Worm (Caenorhabditis elegans) whole organism, late embryonic: Measurements from ENCODE around the gene R09E10.5.

Experiments
- ama-1 ChIP-seq: fragments of 150-350 bp; optimal IDR thresholded peaks from 2 replicates; lab custom pipeline; 2014
- ceh-22 ChIP-seq: sonication (generic microtip); optimal IDR thresholded peaks from 2 replicates; lab custom pipeline; 2017; ENCODE audit warnings: missing biosample characterization, missing genetic modification characterization
- ceh-31 ChIP-seq: sonication (generic microtip); optimal IDR thresholded peaks from 2 replicates; lab custom pipeline; 2016; ENCODE audit warnings: missing genetic modification characterization, missing compliant biosample characterization
- elt-2 ChIP-seq: sonication (generic microtip); optimal IDR thresholded peaks from 2 replicates; lab custom pipeline; 2016; ENCODE audit warnings: missing genetic modification reagents, missing genetic modification characterization, missing compliant biosample characterization
- fkh-10 ChIP-seq: fragments of 150-350 bp; optimal IDR thresholded peaks from 2 replicates; lab custom pipeline; 2014; ENCODE audit warnings: missing biosample characterization, missing genetic modification reagents, missing genetic modification characterization
- hlh-15 ChIP-seq: sonication (generic microtip); optimal IDR thresholded peaks from 2 replicates; lab custom pipeline; 2016; ENCODE audit warnings: missing genetic modification characterization, missing compliant biosample characterization
- nhr-11 ChIP-seq: fragments of 150-350 bp; optimal IDR thresholded peaks from 2 replicates; lab custom pipeline; 2014; ENCODE audit warnings: missing biosample characterization, missing genetic modification characterization
- pha-4 ChIP-seq: fragments of 150-350 bp; optimal IDR thresholded peaks from 2 replicates; lab custom pipeline; 2018; ENCODE audit warnings: missing biosample characterization, missing genetic modification reagents, missing genetic modification characterization
- pros-1 ChIP-seq: fragments of 150-350 bp; optimal IDR thresholded peaks from 2 replicates; lab custom pipeline; 2014; ENCODE audit warnings: missing biosample characterization, missing genetic modification reagents, missing genetic modification characterization
- sox-4 ChIP-seq: sonication (generic microtip); optimal IDR thresholded peaks from 2 replicates; lab custom pipeline; 2017; ENCODE audit warnings: mild to moderate bottlenecking, missing genetic modification characterization, inconsistent platforms, missing compliant biosample characterization
- zip-5 ChIP-seq: sonication (generic microtip); optimal IDR thresholded peaks from 2 replicates; lab custom pipeline; 2016; ENCODE audit warnings: missing genetic modification characterization, missing compliant biosample characterization
- ztf-16 ChIP-seq: sonication (generic microtip); optimal IDR thresholded peaks from 2 replicates; lab custom pipeline; 2017; ENCODE audit warnings: missing genetic modification characterization, missing compliant biosample characterization

DNA sequence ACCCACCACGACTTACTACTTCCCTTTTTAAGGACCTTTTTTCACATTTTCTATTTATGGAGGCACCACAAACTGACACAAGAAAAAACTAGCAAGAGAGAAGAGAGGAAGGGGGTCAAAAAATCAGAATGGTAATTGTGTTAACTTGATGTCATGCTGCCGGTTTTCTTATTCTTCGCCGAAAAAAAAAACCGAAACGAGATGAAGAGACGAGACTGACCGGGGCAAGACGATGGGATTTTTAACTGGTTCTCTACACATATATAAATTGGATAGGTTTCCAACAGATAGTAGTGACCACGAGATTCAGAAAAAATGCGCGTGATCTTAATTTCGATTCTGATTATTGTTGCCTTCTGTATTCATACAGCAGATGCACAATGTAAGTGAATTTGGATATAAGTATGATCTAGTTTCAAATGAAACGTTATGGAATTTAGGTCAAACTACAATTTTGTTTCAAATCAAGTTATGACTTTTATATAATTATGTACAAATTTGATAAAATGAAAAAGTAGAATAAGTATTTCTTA lies 28.3 kb downstream of the R09E10.5 start, which contains the start of gene Y43C5A.3:
- TF ChIP-seq ama-1 (no peak), ceh-31 (no peak), nhr-11 (no peak), sox-4 (no peak), hlh-15 (no peak), ztf-16 (tag; lab: Kevin White, UChicago) (no peak), fkh-10 (GFP tag; lab: Kevin White, UChicago) (no peak), elt-2 (tag; lab: Kevin White, UChicago) (no peak), ceh-22 (no peak), pros-1 (no peak), zip-5 (tag; lab: Kevin White, UChicago) (no peak), pha-4 (tag; lab: Kevin White, UChicago) (no peak)
